Worm (Caenorhabditis elegans) whole organism, mixed stage, embryonic: ENCODE results near the gene mai-1.

ENCODE experiments used
- M03D4.4 ChIP-seq: sonication (generic microtip); optimal IDR thresholded peaks from 2 replicates; lab custom pipeline; 2017; ENCODE audit warnings: mild to moderate bottlenecking, missing genetic modification characterization, missing compliant biosample characterization
- bed-3 ChIP-seq: fragments of 200-800 bp; sonication (Bioruptor generic); optimal IDR thresholded peaks from 3 replicates; lab custom pipeline; 2018; ENCODE audit warnings: mild to moderate bottlenecking, missing genetic modification characterization, moderate library complexity, missing compliant biosample characterization
- blmp-1 ChIP-seq: fragments of 150-350 bp; optimal IDR thresholded peaks from 2 replicates; lab custom pipeline; 2014; ENCODE audit warnings: missing biosample characterization, missing genetic modification characterization
- ceh-43 ChIP-seq: fragments of 200-800 bp; sonication (Bioruptor generic); optimal IDR thresholded peaks from 2 replicates; lab custom pipeline; 2018; ENCODE audit warnings: mild to moderate bottlenecking, missing genetic modification characterization, moderate library complexity, missing compliant biosample characterization
- ceh-83 ChIP-seq: fragments of 200-800 bp; sonication (Bioruptor generic); optimal IDR thresholded peaks from 2 replicates; lab custom pipeline; 2018; ENCODE audit warnings: mild to moderate bottlenecking, missing genetic modification characterization, missing compliant biosample characterization
- ces-1 ChIP-seq: fragments of 150-350 bp; optimal IDR thresholded peaks from 2 replicates; lab custom pipeline; 2014; ENCODE audit warnings: missing biosample characterization, missing genetic modification reagents, missing genetic modification characterization
- drap-1 ChIP-seq: fragments of 200-800 bp; sonication (Bioruptor generic); optimal IDR thresholded peaks from 3 replicates; lab custom pipeline; 2018; ENCODE audit warnings: mild to moderate bottlenecking, missing genetic modification characterization, missing compliant biosample characterization
- elt-1 ChIP-seq: sonication (generic microtip); optimal IDR thresholded peaks from 2 replicates; lab custom pipeline; 2017; ENCODE audit warnings: missing genetic modification characterization, mild to moderate bottlenecking, missing compliant biosample characterization, antibody characterized with exemption, moderate library complexity, borderline replicate concordance; ENCODE audit not compliant: insufficient read depth
- elt-3 ChIP-seq: fragments of 150-350 bp; optimal IDR thresholded peaks from 2 replicates; lab custom pipeline; 2014; ENCODE audit warnings: missing biosample characterization, missing genetic modification characterization
- flh-1 ChIP-seq: fragments of 200-800 bp; sonication (Bioruptor generic); optimal IDR thresholded peaks from 2 replicates; lab custom pipeline; 2018; ENCODE audit warnings: mild to moderate bottlenecking, missing genetic modification characterization, moderate library complexity, missing compliant biosample characterization
- hlh-1 ChIP-seq: fragments of 150-350 bp; optimal IDR thresholded peaks from 2 replicates; lab custom pipeline; 2014; ENCODE audit warnings: missing biosample characterization, missing genetic modification reagents, missing genetic modification characterization
- lin-32 ChIP-seq: fragments of 200-800 bp; sonication (Bioruptor generic); optimal IDR thresholded peaks from 2 replicates; lab custom pipeline; 2018; ENCODE audit warnings: mild to moderate bottlenecking, missing genetic modification characterization, missing compliant biosample characterization
- mab-5 ChIP-seq: fragments of 150-350 bp; optimal IDR thresholded peaks from 2 replicates; lab custom pipeline; 2014; ENCODE audit warnings: missing biosample characterization, missing genetic modification characterization
- mep-1 ChIP-seq: fragments of 150-350 bp; optimal IDR thresholded peaks from 2 replicates; lab custom pipeline; 2017; ENCODE audit warnings: missing biosample characterization, missing genetic modification reagents, missing genetic modification characterization, inconsistent platforms
- nhr-12 ChIP-seq: fragments of 150-350 bp; optimal IDR thresholded peaks from 2 replicates; lab custom pipeline; 2014; ENCODE audit warnings: missing biosample characterization, missing genetic modification characterization
- nhr-2 ChIP-seq: fragments of 150-350 bp; optimal IDR thresholded peaks from 2 replicates; lab custom pipeline; 2014; ENCODE audit warnings: missing biosample characterization, missing genetic modification characterization
- nhr-237 ChIP-seq: fragments of 150-350 bp; optimal IDR thresholded peaks from 2 replicates; lab custom pipeline; 2014; ENCODE audit warnings: missing biosample characterization, missing genetic modification characterization
- nhr-28 ChIP-seq: fragments of 150-350 bp; optimal IDR thresholded peaks from 2 replicates; lab custom pipeline; 2014; ENCODE audit warnings: missing biosample characterization, missing genetic modification characterization
- nhr-76 ChIP-seq: sonication (generic microtip); optimal IDR thresholded peaks from 2 replicates; lab custom pipeline; 2017; ENCODE audit warnings: missing biosample characterization, missing genetic modification characterization
- sem-2 ChIP-seq: fragments of 200-800 bp; sonication (Bioruptor generic); optimal IDR thresholded peaks from 2 replicates; lab custom pipeline; 2018; ENCODE audit warnings: mild to moderate bottlenecking, missing genetic modification characterization, missing compliant biosample characterization
- snpc-4 ChIP-seq: fragments of 150-350 bp; optimal IDR thresholded peaks from 2 replicates; lab custom pipeline; 2014; ENCODE audit warnings: missing biosample characterization, missing genetic modification characterization
- sptf-1 ChIP-seq: sonication (generic microtip); optimal IDR thresholded peaks from 2 replicates; lab custom pipeline; 2017; ENCODE audit warnings: mild to moderate bottlenecking, missing genetic modification characterization, moderate library complexity, missing compliant biosample characterization
- tbx-8 ChIP-seq: fragments of 200-800 bp; sonication (Bioruptor generic); optimal IDR thresholded peaks from 2 replicates; lab custom pipeline; 2018; ENCODE audit warnings: mild to moderate bottlenecking, missing genetic modification characterization, moderate library complexity, missing compliant biosample characterization
- unc-39 ChIP-seq: fragments of 150-350 bp; optimal IDR thresholded peaks from 2 replicates; lab custom pipeline; 2014; ENCODE audit warnings: missing biosample characterization, missing genetic modification characterization
- unc-62 ChIP-seq: fragments of 150-350 bp; optimal IDR thresholded peaks from 2 replicates; lab custom pipeline; 2014; ENCODE audit warnings: missing biosample characterization, missing genetic modification reagents, missing genetic modification characterization
- zip-8 ChIP-seq: fragments of 150-350 bp; optimal IDR thresholded peaks from 2 replicates; lab custom pipeline; 2014; ENCODE audit warnings: missing biosample characterization, missing genetic modification characterization
- ztf-11 ChIP-seq: fragments of 150-350 bp; optimal IDR thresholded peaks from 2 replicates; lab custom pipeline; 2014; ENCODE audit warnings: missing biosample characterization, missing genetic modification characterization

The mai-1 gene

ce11 chrX:3156062-3156791 lies 39.8 kb upstream of the mai-1 start:
- no peak for TF ChIP-seq lin-32
- no peak for TF ChIP-seq unc-39 (tag; lab: Kevin White, UChicago)
- no peak for TF ChIP-seq elt-3 (tag; lab: Kevin White, UChicago)
- no peak for TF ChIP-seq nhr-76
- TF ChIP-seq unc-62 (GFP tag; lab: Kevin White, UChicago), result no peak
- no peak for TF ChIP-seq sptf-1 (tag; lab: Kevin White, UChicago)
- TF ChIP-seq drap-1 (GFP tag; lab: Kevin White, UChicago), result no peak

ce11 chrX:3155111-3155843 lies 38.9 kb upstream of the mai-1 start:
- no peak for TF ChIP-seq hlh-1
- peak; percentile 6 for TF ChIP-seq zip-8 (tag; lab: Kevin White, UChicago)
- no peak for TF ChIP-seq sem-2 (GFP tag; lab: Kevin White, UChicago)
- TF ChIP-seq unc-62 (GFP tag; lab: Kevin White, UChicago), result no peak
- TF ChIP-seq nhr-28 (tag; lab: Kevin White, UChicago), result no peak
- TF ChIP-seq mep-1 (tag; lab: Kevin White, UChicago), result no peak
- TF ChIP-seq bed-3 (GFP tag; lab: Kevin White, UChicago), result no peak
- no peak for TF ChIP-seq snpc-4 (tag; lab: Kevin White, UChicago)

- TF ChIP-seq blmp-1 (tag; lab: Kevin White, UChicago) (no peak), ces-1 (GFP tag; lab: Kevin White, UChicago) (no peak), hlh-1 (no peak), mab-5 (tag; lab: Kevin White, UChicago) (no peak), zip-8 (tag; lab: Kevin White, UChicago) (no peak), sem-2 (GFP tag; lab: Kevin White, UChicago) (no peak), snpc-4 (tag; lab: Kevin White, UChicago) (no peak)
Observed at ce11 chrX:3154562-3154961, 38.2 kb upstream of the mai-1 start.

DNA sequence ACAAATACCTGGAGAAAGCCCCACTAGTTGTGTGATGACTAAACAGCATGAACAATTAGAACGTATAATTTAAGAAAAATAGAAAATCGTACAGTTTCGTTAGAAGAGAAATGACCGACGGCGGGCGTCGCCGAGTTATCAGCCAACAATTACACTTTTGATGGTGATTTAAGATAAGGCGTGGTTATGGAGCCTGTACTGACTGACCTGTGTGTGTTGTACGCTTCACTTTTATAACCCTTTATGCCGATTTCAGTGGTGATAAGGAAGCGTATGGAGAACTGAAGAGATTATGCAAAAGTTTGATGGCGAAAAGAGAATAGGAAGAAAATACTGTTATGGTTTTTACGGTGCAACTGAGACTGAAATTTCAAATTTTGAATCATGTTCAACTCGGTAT lies 36.7 kb upstream of the mai-1 start:
- TF ChIP-seq ztf-11 (tag; lab: Kevin White, UChicago) (no peak), M03D4.4 (tag; lab: Kevin White, UChicago) (no peak), tbx-8 (no peak)

DNA sequence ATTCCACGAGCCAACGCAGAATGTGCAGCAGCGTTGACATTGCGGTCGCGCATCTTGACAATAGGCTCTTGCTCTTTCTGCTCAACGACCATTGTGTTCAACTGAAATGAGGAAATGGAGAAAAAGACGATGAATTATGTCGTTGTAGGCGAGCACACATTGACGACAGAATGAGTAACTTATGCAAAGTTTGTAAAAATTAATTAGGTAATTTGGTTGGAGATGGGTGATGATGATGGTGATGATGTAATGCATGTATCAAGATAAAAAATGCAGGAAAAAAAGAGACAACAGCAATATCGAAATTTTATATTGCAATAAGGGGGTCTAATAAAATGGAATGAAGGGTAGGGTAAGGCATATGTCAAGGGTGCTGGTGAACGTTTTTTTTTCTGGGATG lies 36.0 kb upstream of the mai-1 start, which contains the start of gene bbln-1:
bbln-1 (minus strand) TSS at position 101 of the 400 bp plus-strand sequence.
- no peak for TF ChIP-seq nhr-12 (tag; lab: Kevin White, UChicago)
- TF ChIP-seq nhr-76, result no peak
- TF ChIP-seq nhr-28 (tag; lab: Kevin White, UChicago), result no peak
- no peak for TF ChIP-seq unc-62 (GFP tag; lab: Kevin White, UChicago)
- no peak for TF ChIP-seq elt-1 (tag; lab: Kevin White, UChicago)
- TF ChIP-seq ceh-43, result no peak
- no peak for TF ChIP-seq bed-3 (GFP tag; lab: Kevin White, UChicago)
- no peak for TF ChIP-seq ceh-83 (GFP tag; lab: Kevin White, UChicago)
- TF ChIP-seq blmp-1 (tag; lab: Kevin White, UChicago), result no peak
- TF ChIP-seq nhr-2 (tag; lab: Kevin White, UChicago), result no peak
- TF ChIP-seq sem-2 (GFP tag; lab: Kevin White, UChicago), result no peak
- no peak for TF ChIP-seq ztf-11 (tag; lab: Kevin White, UChicago)
- TF ChIP-seq drap-1 (GFP tag; lab: Kevin White, UChicago), result no peak
- TF ChIP-seq flh-1 (GFP tag; lab: Kevin White, UChicago), result no peak
- TF ChIP-seq nhr-237, result no peak
- TF ChIP-seq snpc-4 (tag; lab: Kevin White, UChicago), result no peak
- TF ChIP-seq elt-3 (tag; lab: Kevin White, UChicago), result no peak
- no peak for TF ChIP-seq hlh-1

DNA sequence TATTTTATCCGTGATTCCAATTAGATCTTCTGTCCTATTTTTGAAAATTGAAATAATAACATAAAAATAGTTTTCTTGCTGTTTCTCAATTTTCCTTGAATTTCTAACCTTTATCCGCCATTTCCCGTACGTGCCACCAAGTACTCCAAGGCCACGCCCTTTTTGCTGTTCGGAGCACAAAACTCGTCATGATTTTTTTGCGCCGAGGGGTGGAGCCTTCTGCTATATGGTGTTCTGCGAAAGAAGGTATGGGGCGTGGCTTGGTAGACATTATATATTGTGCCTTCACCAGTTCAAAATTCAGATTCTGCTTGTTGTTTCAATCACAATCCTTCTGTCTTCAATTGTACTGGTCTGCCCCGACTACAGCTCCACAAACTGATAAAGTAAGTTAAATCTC lies 28.9 kb upstream of the mai-1 start, which contains the start of gene C15C7.4:
C15C7.4 (plus strand) TSS at position 301 of the 400 bp plus-strand sequence.
- TF ChIP-seq M03D4.4 (tag; lab: Kevin White, UChicago) (no peak), unc-39 (tag; lab: Kevin White, UChicago) (no peak)
